Fruit fly (Drosophila melanogaster): ENCODE results near the gene CG44013.

DNA sequence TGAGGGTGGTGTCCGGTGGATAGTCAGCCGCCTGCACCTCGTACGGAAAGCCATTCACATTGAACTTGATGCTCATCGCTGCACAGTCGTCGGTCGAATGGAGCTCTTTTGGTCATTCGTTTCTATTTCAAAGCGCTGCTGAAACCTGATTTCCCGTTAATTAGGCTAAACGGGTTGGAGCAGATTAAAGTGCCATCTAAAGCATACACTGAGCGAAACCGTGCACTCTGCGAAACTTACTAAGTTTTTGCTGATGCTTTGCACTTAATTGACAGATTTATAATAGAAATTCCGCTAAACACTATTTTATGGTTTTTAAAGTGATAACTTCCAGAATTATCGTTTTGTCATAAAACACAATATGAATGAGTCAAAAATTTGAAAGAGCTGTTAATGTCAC, 32.6 kb upstream of the CG44013 start, which contains the start of gene AOX2:
- TF ChIP-seq CG10348 (GFP tag; IDR thresholded peaks at IDR 0.05): no peak
- no peak for TF ChIP-seq CG9948 (tag; optimal IDR thresholded peaks at IDR 0.05)
- no peak for TF ChIP-seq EcR (GFP tag; optimal IDR thresholded peaks at IDR 0.05)
- no peak for TF ChIP-seq CG12605 (GFP tag; IDR thresholded peaks at IDR 0.05)
- TF ChIP-seq CG32121 (GFP tag; IDR thresholded peaks at IDR 0.05): no peak
- TF ChIP-seq CG13204 (GFP tag; optimal IDR thresholded peaks at IDR 0.05): no peak
- TF ChIP-seq fd96Ca (GFP tag; IDR thresholded peaks at IDR 0.05): no peak
- no peak for TF ChIP-seq CG17806 (tag; optimal IDR thresholded peaks at IDR 0.05)
- TF ChIP-seq D1 (tag; optimal IDR thresholded peaks at IDR 0.05): no peak
